In the genomic region with DNA sequence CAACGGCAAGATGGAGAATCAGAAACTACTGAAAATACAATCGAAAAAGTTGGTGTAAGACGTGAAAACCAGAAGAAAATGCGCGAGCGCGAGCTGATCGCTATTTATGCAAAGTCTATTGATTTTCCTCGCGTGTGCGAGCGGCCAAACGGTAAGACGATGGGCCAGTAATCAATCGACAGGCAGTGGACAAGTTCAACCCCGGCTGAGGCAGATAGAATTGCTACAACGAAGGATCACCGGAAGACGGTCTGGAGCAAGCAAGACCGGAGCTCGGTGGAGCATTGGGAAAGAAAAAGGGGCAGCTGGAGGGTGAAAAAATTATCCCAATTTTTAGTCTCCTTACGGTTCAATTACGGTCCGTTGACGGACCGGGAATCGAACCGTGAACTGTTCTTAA, we compare ENCODE assay signal across 6 worm cellular contexts.
TF ChIP-seq lines count a peak whose summit lies in the region.
"Not testable (repeated sequence)": the region's sequence is repeated elsewhere in the genome, so short reads cannot be mapped to it uniquely, and the experiment has no call there.

No protein-coding gene starts in this region.

TF ChIP-seq in whole organism, L1 larva, 84 proteins besides CTCF, POLR2A, EP300 and RAD21:
- peak; percentile 19; the same call in 1 of the 2 replicates for TF ChIP-seq grh-1 (GFP tag; IDR thresholded peaks at IDR 0.05; lab: Robert Waterston, UW)
- TF ChIP-seq nhr-19 (GFP tag; conservative IDR thresholded peaks at IDR 0.05; lab: Robert Waterston, UW) = peak; percentile 20
TF ChIP-seq in whole organism, L1 larva: peak in this region for 2; not testable (repeated sequence) for 82.

TF ChIP-seq in whole organism, L4 larva, 104 proteins besides CTCF, POLR2A, EP300 and RAD21:
- TF ChIP-seq ceh-44 (GFP tag; IDR thresholded peaks at IDR 0.05; lab: Robert Waterston, UW) (0 out of 2 replicates have a peak, but pooled peaks have one; percentile 41), Y48G9A.11 (GFP tag; IDR thresholded peaks at IDR 0.05; lab: Robert Waterston, UW) (peak; percentile 49; the same call in 1 of the 2 replicates), lin-38 (GFP tag; IDR thresholded peaks at IDR 0.05; lab: Robert Waterston, UW) (peak; percentile 54), aha-1 (tag; lab: Kevin White, UChicago) (peak; percentile 88), F26F4.8 (GFP tag; conservative IDR thresholded peaks at IDR 0.05; lab: Robert Waterston, UW) (0 out of 2 replicates have a peak, but pooled peaks have one; percentile 69)

TF ChIP-seq in whole organism, early embryonic, 17 proteins besides CTCF, POLR2A, EP300 and RAD21:
- peak; percentile 69 for TF ChIP-seq flt-1 (GFP tag; IDR thresholded peaks at IDR 0.05; lab: Robert Waterston, UW)
- peak; percentile 50; the same call in 1 of the 2 replicates for TF ChIP-seq tbx-11 (GFP tag; IDR thresholded peaks at IDR 0.05; lab: Robert Waterston, UW)
- peak; percentile 72 for TF ChIP-seq scrt-1 (GFP tag; IDR thresholded peaks at IDR 0.05; lab: Robert Waterston, UW)
- TF ChIP-seq pes-1 (GFP tag; IDR thresholded peaks at IDR 0.05; lab: Robert Waterston, UW) = peak; percentile 83
- TF ChIP-seq sea-1 (GFP tag; conservative IDR thresholded peaks at IDR 0.05; lab: Robert Waterston, UW) = peak; percentile 56; the same call in 1 of the 2 replicates

TF ChIP-seq in whole organism, late embryonic, 69 proteins besides CTCF, POLR2A, EP300 and RAD21:
- TF ChIP-seq unc-3 (GFP tag; conservative IDR thresholded peaks at IDR 0.05; lab: Robert Waterston, UW) = 0 out of 2 replicates have a peak, but pooled peaks have one; percentile 4
- not testable (repeated sequence) for TF ChIP-seq unc-3 (tag; optimal IDR thresholded peaks at IDR 0.05; lab: Kevin White, UChicago)
TF ChIP-seq in whole organism, late embryonic: peak in this region for 1; not testable (repeated sequence) for 68.

TF ChIP-seq in whole organism, midembryonic, 9 proteins besides CTCF, POLR2A, EP300 and RAD21:
- TF ChIP-seq flt-1 (GFP tag; IDR thresholded peaks at IDR 0.05; lab: Robert Waterston, UW) = peak; percentile 82
- peak; percentile 67; the same call in 1 of the 2 replicates for TF ChIP-seq ztf-23 (GFP tag; IDR thresholded peaks at IDR 0.05; lab: Robert Waterston, UW)
- peak; percentile 68; the same call in 1 of the 2 replicates for TF ChIP-seq tab-1 (GFP tag; IDR thresholded peaks at IDR 0.05; lab: Robert Waterston, UW)
- peak; percentile 56 for TF ChIP-seq T22C8.4 (GFP tag; IDR thresholded peaks at IDR 0.05; lab: Robert Waterston, UW)
- peak; percentile 49 for TF ChIP-seq ref-1 (GFP tag; conservative IDR thresholded peaks at IDR 0.05; lab: Robert Waterston, UW)

TF ChIP-seq in whole organism, young adult, 124 proteins besides CTCF, POLR2A, EP300 and RAD21:
- TF ChIP-seq tbp1 (GFP tag; optimal IDR thresholded peaks at IDR 0.05; lab: Kevin White, UChicago) = peak; percentile 61
- peak; percentile 23 for TF ChIP-seq B0261.1 (tag; optimal IDR thresholded peaks at IDR 0.05; lab: Kevin White, UChicago)
- TF ChIP-seq rpc-1 (optimal IDR thresholded peaks at IDR 0.05; lab: Kevin White, UChicago) = peak; percentile 12
- peak; percentile 53 for TF ChIP-seq rpc-1 (tag; optimal IDR thresholded peaks at IDR 0.05; lab: Kevin White, UChicago)
- peak; percentile 84; the same call in 1 of the 2 replicates for TF ChIP-seq lin-26 (GFP tag; IDR thresholded peaks at IDR 0.05; lab: Robert Waterston, UW)
- peak; percentile 31; the same call in 1 of the 2 replicates for TF ChIP-seq D2030.7 (GFP tag; IDR thresholded peaks at IDR 0.05; lab: Robert Waterston, UW)
- TF ChIP-seq cebp-2 (GFP tag; IDR thresholded peaks at IDR 0.05; lab: Robert Waterston, UW) = peak; percentile 75; the same call in 1 of the 2 replicates
- peak; percentile 18; the same call in 1 of the 2 replicates for TF ChIP-seq hmg-1.2 (GFP tag; IDR thresholded peaks at IDR 0.05; lab: Robert Waterston, UW)
